Worm (Caenorhabditis elegans) whole organism, L1 larva: ENCODE data around the gene rpl-33.

Source experiments
- C04F5.9 ChIP-seq: sonication (generic microtip); optimal IDR thresholded peaks from 2 replicates; lab custom pipeline; 2016; ENCODE audit warnings: missing genetic modification characterization, missing compliant biosample characterization
- C34B4.2 ChIP-seq: sonication (generic microtip); optimal IDR thresholded peaks from 2 replicates; lab custom pipeline; 2017; ENCODE audit warnings: mild to moderate bottlenecking, missing genetic modification characterization, missing compliant biosample characterization
- F16B12.6 ChIP-seq: fragments of 150-350 bp; optimal IDR thresholded peaks from 2 replicates; lab custom pipeline; 2014; ENCODE audit warnings: missing biosample characterization, missing genetic modification characterization
- alr-1 ChIP-seq: fragments of 200-800 bp; sonication (Bioruptor generic); optimal IDR thresholded peaks from 2 replicates; lab custom pipeline; 2018; ENCODE audit warnings: borderline replicate concordance, mild to moderate bottlenecking, missing genetic modification characterization, missing compliant biosample characterization
- ama-1 ChIP-seq: fragments of 150-350 bp; optimal IDR thresholded peaks from 2 replicates; lab custom pipeline; 2014
- blmp-1 ChIP-seq: fragments of 150-350 bp; optimal IDR thresholded peaks from 2 replicates; lab custom pipeline; 2014; ENCODE audit warnings: missing biosample characterization, missing genetic modification characterization
- ceh-63 ChIP-seq: fragments of 200-800 bp; sonication (Bioruptor generic); optimal IDR thresholded peaks from 2 replicates; lab custom pipeline; 2018; ENCODE audit warnings: mild to moderate bottlenecking, missing genetic modification characterization, missing compliant biosample characterization
- ceh-8 ChIP-seq: fragments of 200-800 bp; sonication (Bioruptor generic); optimal IDR thresholded peaks from 2 replicates; lab custom pipeline; 2018; ENCODE audit warnings: mild to moderate bottlenecking, missing genetic modification characterization, moderate library complexity, missing compliant biosample characterization
- ceh-90 ChIP-seq: sonication (generic microtip); optimal IDR thresholded peaks from 2 replicates; lab custom pipeline; 2016; ENCODE audit warnings: missing genetic modification characterization, missing compliant biosample characterization
- dsc-1 ChIP-seq: sonication (generic microtip); optimal IDR thresholded peaks from 2 replicates; lab custom pipeline; 2016; ENCODE audit warnings: mild to moderate bottlenecking, missing genetic modification characterization, missing compliant biosample characterization
- efl-3 ChIP-seq: fragments of 200-800 bp; sonication (Bioruptor generic); optimal IDR thresholded peaks from 2 replicates; lab custom pipeline; 2018; ENCODE audit warnings: mild to moderate bottlenecking, missing genetic modification characterization, missing compliant biosample characterization
- egl-13 ChIP-seq: sonication (generic microtip); optimal IDR thresholded peaks from 2 replicates; lab custom pipeline; 2016; ENCODE audit warnings: missing genotype, missing genetic modification reagents, missing genetic modification characterization, missing compliant biosample characterization
- elt-2 ChIP-seq: sonication (generic microtip); optimal IDR thresholded peaks from 2 replicates; lab custom pipeline; 2016; ENCODE audit warnings: missing genetic modification characterization, mild to moderate bottlenecking, inconsistent platforms, missing compliant biosample characterization, missing genetic modification reagents
- elt-3 ChIP-seq, 6 experiments: fragments of 150-350 bp in 1 of 6; sonication (generic microtip); optimal IDR thresholded peaks; 2 replicates each; lab custom pipeline; 2017 to 2018; ENCODE audit warnings: missing biosample characterization in 6 of 6, missing genetic modification characterization in 6 of 6, inconsistent platforms in 1 of 6
- ets-5 ChIP-seq: fragments of 200-800 bp; sonication (Bioruptor generic); IDR thresholded peaks from 2 replicates; pipeline ENCODE4 v1.3.6; 2022; ENCODE audit warnings: missing genetic modification characterization, missing compliant biosample characterization
- fkh-10 ChIP-seq: sonication (generic microtip); optimal IDR thresholded peaks from 2 replicates; lab custom pipeline; 2017; ENCODE audit warnings: missing biosample characterization, missing genetic modification reagents, missing genetic modification characterization
- fkh-8 ChIP-seq: sonication (generic microtip); optimal IDR thresholded peaks from 2 replicates; lab custom pipeline; 2016; ENCODE audit warnings: mild to moderate bottlenecking, missing genetic modification characterization, missing compliant biosample characterization
- grh-1 ChIP-seq: fragments of 200-800 bp; sonication (Bioruptor generic); IDR thresholded peaks from 2 replicates; pipeline ENCODE4 v1.3.6; 2022; ENCODE audit warnings: missing genetic modification reagents, missing genetic modification characterization, missing compliant biosample characterization
- hlh-17 ChIP-seq: fragments of 200-800 bp; sonication (Bioruptor generic); optimal IDR thresholded peaks from 2 replicates; lab custom pipeline; 2018; ENCODE audit warnings: missing genetic modification characterization, mild to moderate bottlenecking, missing compliant biosample characterization, moderate library complexity, borderline replicate concordance
- hlh-4 ChIP-seq: sonication (generic microtip); optimal IDR thresholded peaks from 2 replicates; lab custom pipeline; 2016; ENCODE audit warnings: mild to moderate bottlenecking, missing genetic modification characterization, missing compliant biosample characterization
- irx-1 ChIP-seq: sonication (generic microtip); optimal IDR thresholded peaks from 2 replicates; lab custom pipeline; 2016; ENCODE audit warnings: missing genetic modification characterization, missing compliant biosample characterization
- lin-14 ChIP-seq: fragments of 200-800 bp; sonication (Bioruptor generic); optimal IDR thresholded peaks from 2 replicates; lab custom pipeline; 2018; ENCODE audit warnings: mild to moderate bottlenecking, missing genetic modification characterization, moderate library complexity, missing compliant biosample characterization
- lin-15B ChIP-seq: fragments of 150-350 bp; sonication (generic microtip); optimal IDR thresholded peaks from 3 replicates; lab custom pipeline; 2014; ENCODE audit warnings: missing biosample characterization, missing genetic modification characterization
- lin-39 ChIP-seq: fragments of 150-350 bp; optimal IDR thresholded peaks from 2 replicates; lab custom pipeline; 2014; ENCODE audit warnings: missing biosample characterization, missing genetic modification reagents, missing genetic modification characterization
- lsy-2 ChIP-seq, 2 experiments: fragments of 150-350 bp; optimal IDR thresholded peaks; 2 replicates each; lab custom pipeline; 2014; ENCODE audit warnings: missing biosample characterization in 2 of 2, missing genetic modification characterization in 2 of 2
- mef-2 ChIP-seq: fragments of 150-350 bp; optimal IDR thresholded peaks from 2 replicates; lab custom pipeline; 2014; ENCODE audit warnings: missing biosample characterization, missing genetic modification characterization
- nhr-19 ChIP-seq: fragments of 200-800 bp; sonication (Bioruptor generic); conservative IDR thresholded peaks from 2 replicates; pipeline ENCODE4 v1.3.6; 2022; ENCODE audit warnings: missing genetic modification characterization, missing compliant biosample characterization
- nhr-71 ChIP-seq: sonication (generic microtip); optimal IDR thresholded peaks from 2 replicates; lab custom pipeline; 2016; ENCODE audit warnings: mild to moderate bottlenecking, missing genetic modification characterization, moderate library complexity, missing compliant biosample characterization
- nhr-85 ChIP-seq: sonication (generic microtip); peaks from one replicate; lab custom pipeline; 2016; ENCODE audit warnings: missing genetic modification characterization, inconsistent platforms, missing compliant biosample characterization
- pag-3 ChIP-seq: sonication (generic microtip); optimal IDR thresholded peaks from 2 replicates; lab custom pipeline; 2017; ENCODE audit warnings: missing genetic modification characterization, mild to moderate bottlenecking, missing compliant biosample characterization, antibody characterized with exemption, borderline replicate concordance; ENCODE audit not compliant: insufficient read depth
- pax-3 ChIP-seq: fragments of 200-800 bp; sonication (Bioruptor generic); optimal IDR thresholded peaks from 2 replicates; lab custom pipeline; 2018; ENCODE audit warnings: mild to moderate bottlenecking, missing genetic modification characterization, moderate library complexity, missing compliant biosample characterization
- pqm-1 ChIP-seq: sonication (generic microtip); optimal IDR thresholded peaks from 3 replicates; lab custom pipeline; 2017; ENCODE audit warnings: missing biosample characterization, missing genetic modification characterization
- rnt-1 ChIP-seq: sonication (generic microtip); optimal IDR thresholded peaks from 2 replicates; lab custom pipeline; 2016; ENCODE audit warnings: mild to moderate bottlenecking, missing genetic modification characterization, moderate library complexity, missing compliant biosample characterization
- snpc-4 ChIP-seq: fragments of 150-350 bp; optimal IDR thresholded peaks from 2 replicates; lab custom pipeline; 2014; ENCODE audit warnings: missing biosample characterization, missing genetic modification characterization
- snu-23 ChIP-seq: sonication (generic microtip); optimal IDR thresholded peaks from 2 replicates; lab custom pipeline; 2016; ENCODE audit warnings: missing genetic modification characterization, missing compliant biosample characterization
- sox-4 ChIP-seq: sonication (generic microtip); optimal IDR thresholded peaks from 2 replicates; lab custom pipeline; 2016; ENCODE audit warnings: missing genetic modification characterization, missing compliant biosample characterization
- sup-37 ChIP-seq: fragments of 200-800 bp; sonication (Bioruptor generic); optimal IDR thresholded peaks from 2 replicates; lab custom pipeline; 2018; ENCODE audit warnings: mild to moderate bottlenecking, missing genetic modification characterization, missing compliant biosample characterization
- unc-130 ChIP-seq: fragments of 150-350 bp; optimal IDR thresholded peaks from 2 replicates; lab custom pipeline; 2017; ENCODE audit warnings: missing biosample characterization, missing genetic modification characterization, inconsistent platforms
- vab-15 ChIP-seq: sonication (generic microtip); optimal IDR thresholded peaks from 2 replicates; lab custom pipeline; 2017; ENCODE audit warnings: missing genotype, mild to moderate bottlenecking, missing genetic modification characterization, missing compliant biosample characterization
- xbp-1 ChIP-seq: sonication (generic microtip); optimal IDR thresholded peaks from 2 replicates; lab custom pipeline; 2016; ENCODE audit warnings: missing genetic modification characterization, missing compliant biosample characterization
- ztf-11 ChIP-seq, 2 experiments: sonication (generic microtip); optimal IDR thresholded peaks; 2 replicates each; lab custom pipeline; 2016 to 2017; ENCODE audit warnings: missing genetic modification characterization in 2 of 2, missing biosample characterization in 1 of 2, missing compliant biosample characterization in 1 of 2
- ztf-4 ChIP-seq: fragments of 150-350 bp; optimal IDR thresholded peaks from 2 replicates; lab custom pipeline; 2014; ENCODE audit warnings: missing biosample characterization, missing genetic modification characterization

Gene rpl-33

DNA sequence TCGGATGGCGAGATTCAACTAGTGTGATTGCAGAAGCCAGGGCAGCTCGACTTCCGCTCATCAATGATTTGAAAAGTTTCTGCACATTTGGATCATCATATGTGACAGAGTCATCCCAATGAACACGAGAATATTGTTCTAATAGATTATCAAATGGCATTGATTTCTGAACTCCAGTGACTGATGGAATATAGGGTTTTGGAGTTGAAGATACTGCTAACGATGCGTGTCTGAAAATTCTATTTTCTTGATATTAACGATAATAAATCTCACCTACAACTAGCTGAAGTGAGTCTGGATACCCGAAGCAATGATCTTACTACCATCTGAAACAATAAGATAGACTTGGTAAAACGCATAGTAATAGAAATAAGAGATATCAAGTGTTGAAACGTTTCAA is 4.5 kb upstream of the rpl-33 start, which contains the start of gene mmaa-1:
TSS of gene mmaa-1 (minus strand) at position 328 of the 400 bp plus-strand sequence.
- peak; percentile 10 for TF ChIP-seq nhr-71 (tag; lab: Kevin White, UChicago)
- no peak for TF ChIP-seq egl-13 (tag; lab: Kevin White, UChicago)

DNA sequence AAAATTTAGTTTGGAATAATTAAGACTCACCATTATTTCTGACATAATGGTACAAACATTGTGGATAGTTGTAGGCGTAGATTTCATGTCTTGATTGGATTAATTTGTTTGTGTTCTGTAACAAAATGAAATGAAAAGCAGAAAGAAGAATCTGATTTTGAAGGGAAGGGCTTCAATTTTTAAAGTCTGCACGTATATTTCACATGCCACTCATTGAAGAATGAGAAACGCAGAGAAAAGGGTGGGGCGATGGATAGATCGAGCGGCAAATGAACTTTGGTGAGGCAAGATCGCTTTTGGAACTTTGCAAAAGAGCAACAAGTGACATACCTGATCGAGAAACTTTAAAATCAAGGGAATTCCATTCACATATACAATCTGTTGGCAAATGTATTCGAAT is 3.1 kb upstream of the rpl-33 start:
- TF ChIP-seq irx-1 (tag; lab: Kevin White, UChicago) (no peak), blmp-1 (tag; lab: Kevin White, UChicago) (peak; percentile 17), snu-23 (peak; percentile 22), nhr-71 (tag; lab: Kevin White, UChicago) (peak; percentile 21), rnt-1 (tag; lab: Kevin White, UChicago) (no peak), fkh-8 (tag; lab: Kevin White, UChicago) (no peak), sox-4 (no peak)

- no peak for TF ChIP-seq fkh-8 (tag; lab: Kevin White, UChicago)
- no peak for TF ChIP-seq pag-3 (tag; lab: Kevin White, UChicago)
- no peak for TF ChIP-seq ceh-63 (GFP tag; lab: Kevin White, UChicago)
- no peak for TF ChIP-seq rnt-1 (tag; lab: Kevin White, UChicago)
- TF ChIP-seq hlh-17 = no peak
- TF ChIP-seq fkh-10 (GFP tag; lab: Kevin White, UChicago) = no peak
- no peak for TF ChIP-seq ztf-4 (tag; lab: Kevin White, UChicago)
- no peak for TF ChIP-seq snu-23
- TF ChIP-seq grh-1 (GFP tag; lab: Robert Waterston, UW) = no peak
- no peak for TF ChIP-seq lin-14 (GFP tag; lab: Kevin White, UChicago)
- TF ChIP-seq hlh-4 (tag; lab: Kevin White, UChicago) = no peak
- TF ChIP-seq elt-2 (tag; lab: Kevin White, UChicago) = no peak
- no peak for TF ChIP-seq vab-15 (tag; lab: Kevin White, UChicago)
- no peak for TF ChIP-seq elt-3 (tag; optimal IDR thresholded peaks at IDR 0.05; lab: Kevin White, UChicago)
- TF ChIP-seq lin-39 (tag; lab: Kevin White, UChicago) = no peak
- no peak for TF ChIP-seq nhr-85 (tag; lab: Kevin White, UChicago)
- no peak for TF ChIP-seq F16B12.6 (tag; lab: Kevin White, UChicago)
- no peak for TF ChIP-seq alr-1 (tag; lab: Kevin White, UChicago)
- no peak for TF ChIP-seq pqm-1 (tag; lab: Kevin White, UChicago)
- no peak for TF ChIP-seq sup-37 (GFP tag; lab: Kevin White, UChicago)
These were observed 2.3 kb upstream of the rpl-33 start for ce11 chrII:7103111-7103510.

ce11 chrII:7106313-7106712 is 950 bp downstream of the rpl-33 start:
- TF ChIP-seq lsy-2 (tag; optimal IDR thresholded peaks at IDR 0.05; lab: Kevin White, UChicago) (no peak), rnt-1 (tag; lab: Kevin White, UChicago) (no peak), sox-4 (no peak), ama-1 (lab: Kevin White, UChicago) (no peak), ets-5 (GFP tag; lab: Robert Waterston, UW) (no peak), snu-23 (no peak), lin-15B (tag; lab: Kevin White, UChicago) (no peak), lin-39 (tag; lab: Kevin White, UChicago) (no peak), pax-3 (tag; lab: Kevin White, UChicago) (no peak), mef-2 (no peak), unc-130 (tag; lab: Kevin White, UChicago) (no peak)

DNA sequence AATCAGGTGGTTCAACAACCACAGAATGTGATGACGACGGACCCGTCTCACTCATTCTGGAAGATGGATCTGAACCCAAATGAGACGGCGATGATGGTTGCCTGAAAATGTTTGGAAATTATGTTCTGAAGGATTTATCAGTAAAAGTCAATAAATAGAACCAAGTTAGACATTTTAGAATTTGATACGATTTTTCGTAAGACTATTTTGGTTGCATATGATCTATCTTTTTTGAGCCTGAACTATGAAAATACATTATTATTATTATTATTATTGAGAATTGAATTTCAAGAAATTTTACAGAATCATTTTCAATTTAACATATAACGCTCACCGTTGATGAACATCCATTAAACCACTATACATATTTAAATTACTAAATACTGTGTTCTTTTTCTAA is 4.6 kb downstream of the rpl-33 start, which contains the start of gene F10E7.9:
TSS of gene F10E7.9 (minus strand) at position 101 of the 400 bp plus-strand sequence.
- TF ChIP-seq ceh-90 = no peak
- no peak for TF ChIP-seq C34B4.2 (tag; lab: Kevin White, UChicago)
- no peak for TF ChIP-seq snu-23
- TF ChIP-seq dsc-1 (tag; lab: Kevin White, UChicago) = no peak
- TF ChIP-seq xbp-1 (tag; lab: Kevin White, UChicago) = no peak
- no peak for TF ChIP-seq efl-3 (GFP tag; lab: Kevin White, UChicago)
- no peak for TF ChIP-seq ceh-8
- no peak for TF ChIP-seq fkh-10 (GFP tag; lab: Kevin White, UChicago)
- no peak for TF ChIP-seq mef-2
- no peak for TF ChIP-seq ztf-11 (tag; optimal IDR thresholded peaks at IDR 0.05; lab: Kevin White, UChicago)
- TF ChIP-seq snpc-4 (tag; lab: Kevin White, UChicago) = no peak
- TF ChIP-seq nhr-19 = no peak
- no peak for TF ChIP-seq alr-1 (tag; lab: Kevin White, UChicago)
- TF ChIP-seq C04F5.9 (tag; lab: Kevin White, UChicago) = no peak
